Worm (Caenorhabditis elegans) whole organism, L1 larva: Measurements from ENCODE around the gene Y27F2A.6.
"Not testable (repeated sequence)": the region's sequence is repeated elsewhere in the genome, so short reads cannot be mapped to it uniquely, and the experiment has no call there.

Experiments used
- C16A3.4 ChIP-seq: fragments of 150-350 bp; optimal IDR thresholded peaks from 2 replicates; lab custom pipeline; 2014; ENCODE audit warnings: missing biosample characterization, missing genetic modification characterization
- F16B12.6 ChIP-seq: fragments of 150-350 bp; optimal IDR thresholded peaks from 2 replicates; lab custom pipeline; 2014; ENCODE audit warnings: missing biosample characterization, missing genetic modification characterization
- alr-1 ChIP-seq: fragments of 200-800 bp; sonication (Bioruptor generic); optimal IDR thresholded peaks from 2 replicates; lab custom pipeline; 2018; ENCODE audit warnings: borderline replicate concordance, mild to moderate bottlenecking, missing genetic modification characterization, missing compliant biosample characterization
- aly-2 ChIP-seq: fragments of 150-350 bp; optimal IDR thresholded peaks from 2 replicates; lab custom pipeline; 2014; ENCODE audit warnings: missing biosample characterization, missing genetic modification characterization
- ama-1 ChIP-seq: fragments of 150-350 bp; optimal IDR thresholded peaks from 2 replicates; lab custom pipeline; 2014
- ceh-63 ChIP-seq: fragments of 200-800 bp; sonication (Bioruptor generic); optimal IDR thresholded peaks from 2 replicates; lab custom pipeline; 2018; ENCODE audit warnings: mild to moderate bottlenecking, missing genetic modification characterization, missing compliant biosample characterization
- ceh-82 ChIP-seq, 3 experiments: fragments of 150-350 bp in 1 of 3; sonication (generic microtip) in 2 of 3; optimal IDR thresholded peaks; 2 replicates each; lab custom pipeline; 2014 to 2017; ENCODE audit warnings: missing biosample characterization in 3 of 3, missing genetic modification characterization in 3 of 3
- ceh-88 ChIP-seq: fragments of 200-800 bp; sonication (Bioruptor generic); IDR thresholded peaks from 2 replicates; pipeline ENCODE4 v1.3.6; 2022; ENCODE audit warnings: missing genetic modification characterization, missing compliant biosample characterization
- ceh-90 ChIP-seq: sonication (generic microtip); optimal IDR thresholded peaks from 2 replicates; lab custom pipeline; 2016; ENCODE audit warnings: missing genetic modification characterization, missing compliant biosample characterization
- dpl-1 ChIP-seq, 3 experiments: fragments of 150-350 bp in 2 of 3; sonication (generic microtip) in 1 of 3; optimal IDR thresholded peaks; 2 replicates each; lab custom pipeline; 2014 to 2017; ENCODE audit warnings: missing biosample characterization in 3 of 3, missing genetic modification characterization in 3 of 3, missing genetic modification reagents in 3 of 3
- efl-1 ChIP-seq, 4 experiments: fragments of 150-350 bp; optimal IDR thresholded peaks in 3 of 4; peaks in 1 of 4; 1 replicate in 1 of 4; 2 replicates in 3 of 4; lab custom pipeline; 2014; ENCODE audit warnings: missing biosample characterization in 2 of 4, missing genetic modification characterization in 2 of 4, missing genetic modification reagents in 2 of 4
- efl-3 ChIP-seq: fragments of 200-800 bp; sonication (Bioruptor generic); optimal IDR thresholded peaks from 2 replicates; lab custom pipeline; 2018; ENCODE audit warnings: mild to moderate bottlenecking, missing genetic modification characterization, missing compliant biosample characterization
- egl-27 ChIP-seq, 2 experiments: fragments of 150-350 bp in 1 of 2; sonication (generic microtip); optimal IDR thresholded peaks; 3 replicates each; lab custom pipeline; 2017 to 2018; ENCODE audit warnings: missing biosample characterization in 2 of 2, missing genetic modification characterization in 2 of 2, missing genetic modification reagents in 2 of 2
- elt-2 ChIP-seq: sonication (generic microtip); optimal IDR thresholded peaks from 2 replicates; lab custom pipeline; 2016; ENCODE audit warnings: missing genetic modification characterization, mild to moderate bottlenecking, inconsistent platforms, missing compliant biosample characterization, missing genetic modification reagents
- elt-3 ChIP-seq, 6 experiments: fragments of 150-350 bp in 1 of 6; sonication (generic microtip); optimal IDR thresholded peaks; 2 replicates each; lab custom pipeline; 2017 to 2018; ENCODE audit warnings: missing biosample characterization in 6 of 6, missing genetic modification characterization in 6 of 6, inconsistent platforms in 1 of 6
- ets-5 ChIP-seq: fragments of 200-800 bp; sonication (Bioruptor generic); IDR thresholded peaks from 2 replicates; pipeline ENCODE4 v1.3.6; 2022; ENCODE audit warnings: missing genetic modification characterization, missing compliant biosample characterization
- fkh-4 ChIP-seq: sonication (generic microtip); optimal IDR thresholded peaks from 2 replicates; lab custom pipeline; 2016; ENCODE audit warnings: missing compliant biosample characterization, missing genetic modification characterization, borderline replicate concordance
- hlh-17 ChIP-seq: fragments of 200-800 bp; sonication (Bioruptor generic); optimal IDR thresholded peaks from 2 replicates; lab custom pipeline; 2018; ENCODE audit warnings: missing genetic modification characterization, mild to moderate bottlenecking, missing compliant biosample characterization, moderate library complexity, borderline replicate concordance
- lin-13 ChIP-seq: fragments of 150-350 bp; optimal IDR thresholded peaks from 2 replicates; lab custom pipeline; 2014; ENCODE audit warnings: missing biosample characterization, missing genetic modification reagents, missing genetic modification characterization
- lin-14 ChIP-seq: fragments of 200-800 bp; sonication (Bioruptor generic); optimal IDR thresholded peaks from 2 replicates; lab custom pipeline; 2018; ENCODE audit warnings: mild to moderate bottlenecking, missing genetic modification characterization, moderate library complexity, missing compliant biosample characterization
- lin-15B ChIP-seq: fragments of 150-350 bp; sonication (generic microtip); optimal IDR thresholded peaks from 3 replicates; lab custom pipeline; 2014; ENCODE audit warnings: missing biosample characterization, missing genetic modification characterization
- lin-35 ChIP-seq, 2 experiments: fragments of 150-350 bp; optimal IDR thresholded peaks; 2 replicates each; lab custom pipeline; 2014; ENCODE audit warnings: missing biosample characterization in 2 of 2, missing genetic modification characterization in 2 of 2, missing genetic modification reagents in 2 of 2
- lsy-2 ChIP-seq, 2 experiments: fragments of 150-350 bp; optimal IDR thresholded peaks; 2 replicates each; lab custom pipeline; 2014; ENCODE audit warnings: missing biosample characterization in 2 of 2, missing genetic modification characterization in 2 of 2
- mdl-1 ChIP-seq, 2 experiments: fragments of 150-350 bp; optimal IDR thresholded peaks; 2 replicates each; lab custom pipeline; 2014 to 2017; ENCODE audit warnings: missing biosample characterization in 2 of 2, missing genetic modification characterization in 2 of 2, inconsistent platforms in 1 of 2
- mep-1 ChIP-seq: fragments of 150-350 bp; optimal IDR thresholded peaks from 2 replicates; lab custom pipeline; 2014; ENCODE audit warnings: missing biosample characterization, missing genetic modification characterization
- nhr-11 ChIP-seq: fragments of 150-350 bp; optimal IDR thresholded peaks from 2 replicates; lab custom pipeline; 2014; ENCODE audit warnings: missing biosample characterization, missing genetic modification characterization
- nhr-12 ChIP-seq: sonication (generic microtip); optimal IDR thresholded peaks from 2 replicates; lab custom pipeline; 2017; ENCODE audit warnings: missing biosample characterization, missing genetic modification characterization
- nhr-19 ChIP-seq: fragments of 200-800 bp; sonication (Bioruptor generic); conservative IDR thresholded peaks from 2 replicates; pipeline ENCODE4 v1.3.6; 2022; ENCODE audit warnings: missing genetic modification characterization, missing compliant biosample characterization
- nhr-71 ChIP-seq: sonication (generic microtip); optimal IDR thresholded peaks from 2 replicates; lab custom pipeline; 2016; ENCODE audit warnings: mild to moderate bottlenecking, missing genetic modification characterization, moderate library complexity, missing compliant biosample characterization
- nhr-76 ChIP-seq: sonication (generic microtip); optimal IDR thresholded peaks from 2 replicates; lab custom pipeline; 2017; ENCODE audit warnings: missing biosample characterization, missing genetic modification characterization
- nhr-90 ChIP-seq: sonication (generic microtip); optimal IDR thresholded peaks from 2 replicates; lab custom pipeline; 2016; ENCODE audit warnings: mild to moderate bottlenecking, missing genetic modification characterization, missing compliant biosample characterization; ENCODE audit not compliant: poor library complexity
- pag-3 ChIP-seq: sonication (generic microtip); optimal IDR thresholded peaks from 2 replicates; lab custom pipeline; 2017; ENCODE audit warnings: missing genetic modification characterization, mild to moderate bottlenecking, missing compliant biosample characterization, antibody characterized with exemption, borderline replicate concordance; ENCODE audit not compliant: insufficient read depth
- rnt-1 ChIP-seq: sonication (generic microtip); optimal IDR thresholded peaks from 2 replicates; lab custom pipeline; 2016; ENCODE audit warnings: mild to moderate bottlenecking, missing genetic modification characterization, moderate library complexity, missing compliant biosample characterization
- skn-1 ChIP-seq: fragments of 150-350 bp; optimal IDR thresholded peaks from 2 replicates; lab custom pipeline; 2014; ENCODE audit warnings: missing biosample characterization, missing genetic modification characterization
- sptf-1 ChIP-seq: fragments of 150-350 bp; optimal IDR thresholded peaks from 2 replicates; lab custom pipeline; 2014; ENCODE audit warnings: missing biosample characterization, missing genetic modification characterization
- sup-37 ChIP-seq: fragments of 200-800 bp; sonication (Bioruptor generic); optimal IDR thresholded peaks from 2 replicates; lab custom pipeline; 2018; ENCODE audit warnings: mild to moderate bottlenecking, missing genetic modification characterization, missing compliant biosample characterization
- swsn-7 ChIP-seq: sonication (generic microtip); optimal IDR thresholded peaks from 2 replicates; lab custom pipeline; 2016; ENCODE audit warnings: missing genetic modification characterization, missing compliant biosample characterization
- tlp-1 ChIP-seq: fragments of 150-350 bp; optimal IDR thresholded peaks from 2 replicates; lab custom pipeline; 2014; ENCODE audit warnings: missing biosample characterization, missing genetic modification characterization
- unc-30 ChIP-seq: sonication (generic microtip); optimal IDR thresholded peaks from 2 replicates; lab custom pipeline; 2017; ENCODE audit warnings: missing biosample characterization, missing genetic modification characterization
- unc-62 ChIP-seq: fragments of 150-350 bp; optimal IDR thresholded peaks from 2 replicates; lab custom pipeline; 2014; ENCODE audit warnings: missing biosample characterization, missing genetic modification reagents, missing genetic modification characterization
- zag-1 ChIP-seq: fragments of 150-350 bp; optimal IDR thresholded peaks from 2 replicates; lab custom pipeline; 2014; ENCODE audit warnings: missing biosample characterization, missing genetic modification characterization
- ztf-11 ChIP-seq, 2 experiments: sonication (generic microtip); optimal IDR thresholded peaks; 2 replicates each; lab custom pipeline; 2016 to 2017; ENCODE audit warnings: missing genetic modification characterization in 2 of 2, missing biosample characterization in 1 of 2, missing compliant biosample characterization in 1 of 2

The Y27F2A.6 gene

DNA sequence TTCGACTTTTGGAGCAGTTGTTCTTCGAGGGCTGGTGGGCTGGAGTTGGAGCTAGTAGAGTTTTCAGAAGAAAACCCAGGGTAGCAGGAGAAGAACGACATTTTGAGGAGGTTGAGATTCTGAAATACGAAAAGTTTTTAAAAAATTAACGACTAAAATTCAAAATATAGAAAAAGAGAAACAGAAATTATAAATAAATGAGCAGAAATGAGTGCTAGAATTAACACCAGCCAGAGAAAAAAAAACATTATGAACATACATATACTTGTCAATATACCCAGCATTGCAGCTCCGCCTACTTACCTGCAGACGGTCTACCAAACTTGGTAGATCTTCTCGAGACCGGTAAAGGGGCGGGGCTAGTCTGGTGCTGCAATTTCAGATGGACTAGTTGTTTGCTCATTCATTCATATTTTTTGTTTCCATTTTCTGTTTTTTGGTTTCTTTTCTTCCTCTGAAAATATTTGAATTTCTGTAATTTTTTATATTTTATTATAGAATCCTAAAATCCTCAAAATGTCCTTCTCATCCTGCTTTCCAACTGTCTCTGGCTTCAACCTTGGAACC is 23.3 kb upstream of the Y27F2A.6 start, which contains the start of the genes ZC239.20 and ZC239.21:
ZC239.20 (minus strand) TSS at position 101 of the 567 bp plus-strand sequence.
ZC239.21 (plus strand) TSS at position 517 of the 567 bp plus-strand sequence.
- TF ChIP-seq ceh-90 (tag; lab: Kevin White, UChicago) (no peak), C16A3.4 (tag; lab: Kevin White, UChicago) (no peak), zag-1 (tag; lab: Kevin White, UChicago) (no peak), lin-13 (GFP tag; lab: Kevin White, UChicago) (no peak), sup-37 (GFP tag; lab: Kevin White, UChicago) (no peak), egl-27 (tag; optimal IDR thresholded peaks at IDR 0.05; lab: Kevin White, UChicago) (no peak), mdl-1 (tag; optimal IDR thresholded peaks at IDR 0.05; lab: Kevin White, UChicago) (no peak)

DNA sequence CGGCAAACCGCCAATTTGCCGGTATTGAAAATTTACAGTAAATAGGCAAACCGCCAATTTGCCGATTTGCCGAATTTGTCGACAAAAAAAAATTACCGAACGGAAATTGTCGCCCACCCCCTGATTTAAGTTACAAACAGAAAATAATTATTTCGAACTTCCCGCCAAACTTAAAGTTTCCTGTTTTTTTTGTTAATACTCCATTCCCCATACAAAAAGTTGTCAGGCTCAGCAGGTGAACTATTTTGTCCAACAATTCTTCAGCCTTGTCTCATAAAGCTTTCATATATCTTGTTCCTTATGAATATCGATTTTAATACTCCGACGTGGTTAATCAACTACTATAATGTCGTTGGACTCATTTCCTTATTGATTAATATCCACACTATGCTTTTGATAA is 20.2 kb upstream of the Y27F2A.6 start, which contains the start of gene sri-50:
sri-50 (plus strand) TSS at position 301 of the 400 bp plus-strand sequence.
- TF ChIP-seq swsn-7 (no peak), elt-2 (tag; lab: Kevin White, UChicago) (no peak), lin-35 (GFP tag; optimal IDR thresholded peaks at IDR 0.05; lab: Kevin White, UChicago) (no peak), ceh-88 (GFP tag; lab: Robert Waterston, UW) (no peak), nhr-90 (tag; lab: Kevin White, UChicago) (no peak), alr-1 (no peak), lin-14 (no peak), skn-1 (tag; lab: Kevin White, UChicago) (no peak), nhr-11 (tag; lab: Kevin White, UChicago) (no peak), pag-3 (tag; lab: Kevin White, UChicago) (no peak), mdl-1 (tag; optimal IDR thresholded peaks at IDR 0.05; lab: Kevin White, UChicago) (no peak), unc-30 (tag; lab: Kevin White, UChicago) (no peak), elt-3 (tag; optimal IDR thresholded peaks at IDR 0.05; lab: Kevin White, UChicago) (no peak), mep-1 (tag; lab: Kevin White, UChicago) (no peak), tlp-1 (tag; lab: Kevin White, UChicago) (no peak), efl-3 (no peak), nhr-76 (tag; lab: Kevin White, UChicago) (no peak), fkh-4 (tag; lab: Kevin White, UChicago) (no peak)

DNA sequence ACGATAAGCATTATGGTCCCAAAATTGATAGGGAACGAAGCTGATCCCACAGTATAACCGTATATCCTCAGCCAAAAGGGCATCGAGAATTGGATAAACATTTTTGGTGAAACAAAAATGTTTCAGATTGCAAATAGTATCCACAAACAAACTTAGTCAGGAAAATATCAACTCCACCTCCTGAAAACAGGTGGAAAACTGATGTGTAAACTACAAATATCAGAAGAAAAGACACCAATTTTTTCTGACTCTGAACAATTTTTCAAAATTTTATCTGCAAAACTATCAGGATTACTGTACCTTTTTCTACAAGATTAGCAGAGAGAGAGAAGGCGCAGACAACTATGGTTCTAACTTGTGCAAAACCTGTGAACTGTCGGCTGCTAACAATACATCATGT is 19.3 kb upstream of the Y27F2A.6 start, which contains the start of gene sri-53:
sri-53 (minus strand) TSS at position 101 of the 400 bp plus-strand sequence.
- TF ChIP-seq fkh-4 (tag; lab: Kevin White, UChicago): no peak
- no peak for TF ChIP-seq ceh-63
- TF ChIP-seq mdl-1 (tag; optimal IDR thresholded peaks at IDR 0.05; lab: Kevin White, UChicago): no peak
- TF ChIP-seq unc-62 (GFP tag; lab: Kevin White, UChicago): no peak
- TF ChIP-seq sptf-1 (tag; lab: Kevin White, UChicago): no peak
- no peak for TF ChIP-seq nhr-90 (tag; lab: Kevin White, UChicago)
- TF ChIP-seq lsy-2 (tag; optimal IDR thresholded peaks at IDR 0.05; lab: Kevin White, UChicago): no peak
- TF ChIP-seq aly-2 (tag; lab: Kevin White, UChicago): no peak
- TF ChIP-seq zag-1 (tag; lab: Kevin White, UChicago): no peak

DNA sequence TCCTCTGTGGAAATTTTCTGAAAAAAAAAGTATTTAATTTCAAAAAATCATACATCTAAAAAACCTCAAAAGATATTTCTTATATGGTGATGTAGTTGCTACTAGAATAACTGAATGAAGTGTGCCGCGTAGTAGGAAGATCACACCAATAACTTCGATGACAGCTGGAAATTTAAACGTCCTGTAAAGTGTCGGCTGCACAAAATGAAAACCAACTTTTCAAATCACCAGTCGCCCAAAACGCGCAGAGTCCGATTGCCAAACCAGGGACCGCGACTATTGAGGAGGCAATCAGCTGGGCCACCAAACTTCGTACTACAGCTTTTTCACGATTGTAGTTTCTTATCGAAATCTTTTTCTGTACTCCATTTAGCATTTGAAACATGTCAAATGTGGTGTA is 18.0 kb upstream of the Y27F2A.6 start, which contains the start of gene sri-48:
sri-48 (minus strand) TSS at position 101 of the 400 bp plus-strand sequence.
- TF ChIP-seq nhr-90 (tag; lab: Kevin White, UChicago); efl-1 (optimal IDR thresholded peaks at IDR 0.05; lab: Kevin White, UChicago); efl-1 (GFP tag; optimal IDR thresholded peaks at IDR 0.05 in 1 of 2; lab: Kevin White, UChicago); rnt-1 (tag; lab: Kevin White, UChicago): not testable (repeated sequence)

- TF ChIP-seq hlh-17: no peak
- TF ChIP-seq nhr-19 (GFP tag; lab: Robert Waterston, UW): no peak
- no peak for TF ChIP-seq dpl-1 (GFP tag; optimal IDR thresholded peaks at IDR 0.05; lab: Kevin White, UChicago)
- TF ChIP-seq lin-14: no peak
- no peak for TF ChIP-seq efl-1 (optimal IDR thresholded peaks at IDR 0.05; lab: Kevin White, UChicago)
- TF ChIP-seq efl-1 (GFP tag; optimal IDR thresholded peaks at IDR 0.05 in 1 of 2; lab: Kevin White, UChicago): no peak
- TF ChIP-seq nhr-71: no peak
- no peak for TF ChIP-seq lin-15B (tag; lab: Kevin White, UChicago)
- TF ChIP-seq ama-1 (lab: Kevin White, UChicago): no peak
- no peak for TF ChIP-seq efl-3
- TF ChIP-seq F16B12.6 (tag; lab: Kevin White, UChicago): no peak
- TF ChIP-seq ets-5 (GFP tag; lab: Robert Waterston, UW): no peak
- TF ChIP-seq ztf-11 (tag; optimal IDR thresholded peaks at IDR 0.05; lab: Kevin White, UChicago): no peak
- TF ChIP-seq nhr-12 (tag; lab: Kevin White, UChicago): no peak
- no peak for TF ChIP-seq ceh-82 (tag; optimal IDR thresholded peaks at IDR 0.05; lab: Kevin White, UChicago)
Measured at ce11 chrII:3198998-3199397, 15.8 kb upstream of the Y27F2A.6 start, which contains the start of gene sri-51. Gene sri-51, minus strand, starts transcription at chrII:3199098.
